Worm (Caenorhabditis elegans) whole organism, young adult: ENCODE results near the gene acr-2.
A peak's percentile ranks its signal among the peaks of the same experiment; 100 is the strongest.

Experiments
- B0035.1 ChIP-seq: sonication (generic microtip); optimal IDR thresholded peaks from 2 replicates; lab custom pipeline; 2016; ENCODE audit warnings: missing genetic modification characterization, mild to moderate bottlenecking, missing compliant biosample characterization, missing genotype, missing genetic modification reagents
- C06A6.2 ChIP-seq: fragments of 200-800 bp; sonication (Bioruptor generic); conservative IDR thresholded peaks from 2 replicates; pipeline ENCODE4 v1.3.6; 2022; ENCODE audit warnings: missing genetic modification characterization, missing compliant biosample characterization
- F10E7.11 ChIP-seq: sonication (generic microtip); optimal IDR thresholded peaks from 2 replicates; lab custom pipeline; 2017; ENCODE audit warnings: mild to moderate bottlenecking, missing genetic modification characterization, moderate library complexity, missing compliant biosample characterization
- F49E8.2 ChIP-seq: sonication (generic microtip); optimal IDR thresholded peaks from 3 replicates; lab custom pipeline; 2017; ENCODE audit warnings: missing genetic modification characterization, mild to moderate bottlenecking, missing compliant biosample characterization, antibody characterized with exemption, moderate library complexity; ENCODE audit not compliant: insufficient read depth
- F57A8.1 ChIP-seq: fragments of 200-800 bp; sonication (Bioruptor generic); optimal IDR thresholded peaks from 2 replicates; lab custom pipeline; 2018; ENCODE audit warnings: mild to moderate bottlenecking, missing genetic modification characterization, moderate library complexity, missing compliant biosample characterization
- T07F8.4 ChIP-seq: sonication (generic microtip); optimal IDR thresholded peaks from 2 replicates; lab custom pipeline; 2016; ENCODE audit warnings: mild to moderate bottlenecking, missing genetic modification characterization, moderate library complexity, missing compliant biosample characterization
- T26A5.8 ChIP-seq: sonication (generic microtip); optimal IDR thresholded peaks from 2 replicates; lab custom pipeline; 2016; ENCODE audit warnings: missing genetic modification characterization, missing compliant biosample characterization
- Y67H2A.10 ChIP-seq: fragments of 200-800 bp; sonication (Bioruptor generic); conservative IDR thresholded peaks from 2 replicates; pipeline ENCODE4 v1.3.6; 2022; ENCODE audit warnings: missing genetic modification reagents, missing genetic modification characterization, missing compliant biosample characterization
- Y79H2A.3 ChIP-seq: fragments of 200-800 bp; sonication (Bioruptor generic); conservative IDR thresholded peaks from 2 replicates; pipeline ENCODE4 v1.3.6; 2022; ENCODE audit warnings: missing genetic modification reagents, missing genetic modification characterization, missing compliant biosample characterization
- Y95B8A.8 ChIP-seq: fragments of 200-800 bp; sonication (Bioruptor generic); IDR thresholded peaks from 2 replicates; pipeline ENCODE4 v1.3.6; 2022; ENCODE audit warnings: missing genetic modification reagents, missing genetic modification characterization, missing compliant biosample characterization
- ama-1 ChIP-seq, 3 experiments: fragments of 150-350 bp in 1 of 3; sonication (generic microtip) in 2 of 3; optimal IDR thresholded peaks; 2 replicates each; lab custom pipeline; 2014 to 2018; ENCODE audit warnings: missing biosample characterization in 2 of 3, missing genetic modification characterization in 2 of 3, missing genetic modification reagents in 2 of 3
- atf-7 ChIP-seq: sonication (generic microtip); optimal IDR thresholded peaks from 2 replicates; lab custom pipeline; 2017; ENCODE audit warnings: mild to moderate bottlenecking, missing genetic modification characterization, missing compliant biosample characterization
- bed-1 ChIP-seq: fragments of 200-800 bp; sonication (Bioruptor generic); IDR thresholded peaks from 2 replicates; pipeline ENCODE4 v1.3.6; 2022; ENCODE audit warnings: missing genetic modification reagents, missing genetic modification characterization, missing compliant biosample characterization
- ccch-3 ChIP-seq: fragments of 200-800 bp; sonication (Bioruptor generic); optimal IDR thresholded peaks from 2 replicates; lab custom pipeline; 2018; ENCODE audit warnings: mild to moderate bottlenecking, missing genetic modification characterization, missing compliant biosample characterization
- ceh-100 ChIP-seq: fragments of 200-800 bp; sonication (Bioruptor generic); IDR thresholded peaks from 2 replicates; pipeline ENCODE4 v1.3.6; 2022; ENCODE audit warnings: missing genetic modification reagents, missing genetic modification characterization, missing compliant biosample characterization
- ceh-27 ChIP-seq: fragments of 200-800 bp; sonication (Bioruptor generic); optimal IDR thresholded peaks from 2 replicates; lab custom pipeline; 2018; ENCODE audit warnings: mild to moderate bottlenecking, missing genetic modification characterization, moderate library complexity, missing compliant biosample characterization
- ceh-40 ChIP-seq: fragments of 200-800 bp; sonication (Bioruptor generic); IDR thresholded peaks from 2 replicates; pipeline ENCODE4 v1.3.6; 2022; ENCODE audit warnings: missing genetic modification characterization, missing compliant biosample characterization
- ceh-58 ChIP-seq: fragments of 200-800 bp; sonication (Bioruptor generic); IDR thresholded peaks from 2 replicates; pipeline ENCODE4 v1.3.6; 2022; ENCODE audit warnings: missing genetic modification characterization, missing compliant biosample characterization
- ceh-79 ChIP-seq: sonication (generic microtip); optimal IDR thresholded peaks from 2 replicates; lab custom pipeline; 2017; ENCODE audit warnings: mild to moderate bottlenecking, missing genetic modification characterization, missing compliant biosample characterization
- ceh-91 ChIP-seq: fragments of 200-800 bp; sonication (Bioruptor generic); IDR thresholded peaks from 2 replicates; pipeline ENCODE4 v1.3.6; 2022; ENCODE audit warnings: missing genetic modification reagents, missing genetic modification characterization, missing compliant biosample characterization
- die-1 ChIP-seq: sonication (generic microtip); optimal IDR thresholded peaks from 2 replicates; lab custom pipeline; 2016; ENCODE audit warnings: missing genotype, mild to moderate bottlenecking, missing genetic modification characterization, missing compliant biosample characterization
- egl-44 ChIP-seq: fragments of 200-800 bp; sonication (Bioruptor generic); IDR thresholded peaks from 2 replicates; pipeline ENCODE4 v1.3.6; 2022; ENCODE audit warnings: missing genetic modification reagents, missing genetic modification characterization, missing compliant biosample characterization
- gei-17 ChIP-seq: fragments of 200-800 bp; sonication (Bioruptor generic); optimal IDR thresholded peaks from 2 replicates; lab custom pipeline; 2018; ENCODE audit warnings: mild to moderate bottlenecking, missing genetic modification characterization, missing compliant biosample characterization
- him-1 ChIP-seq: sonication (generic microtip); optimal IDR thresholded peaks from 2 replicates; lab custom pipeline; 2016; ENCODE audit warnings: missing genotype, missing genetic modification reagents, missing genetic modification characterization, missing compliant biosample characterization
- hsf-1 ChIP-seq: fragments of 200-800 bp; sonication (Bioruptor generic); IDR thresholded peaks from 2 replicates; pipeline ENCODE4 v1.3.6; 2022; ENCODE audit warnings: missing genetic modification reagents, missing genetic modification characterization, missing compliant biosample characterization
- lag-1 ChIP-seq: fragments of 200-800 bp; sonication (Bioruptor generic); IDR thresholded peaks from 2 replicates; pipeline ENCODE4 v1.3.6; 2022; ENCODE audit warnings: missing genetic modification reagents, missing genetic modification characterization, missing compliant biosample characterization
- let-526 ChIP-seq: fragments of 200-800 bp; sonication (Bioruptor generic); IDR thresholded peaks from 2 replicates; pipeline ENCODE4 v1.3.6; 2022; ENCODE audit warnings: missing genetic modification reagents, missing genetic modification characterization, missing compliant biosample characterization
- let-607 ChIP-seq, 2 experiments: fragments of 200-800 bp in 1 of 2; sonication (Bioruptor generic) in 1 of 2; sonication (generic microtip) in 1 of 2; optimal IDR thresholded peaks; 2 replicates each; lab custom pipeline; 2016 to 2018; ENCODE audit warnings: mild to moderate bottlenecking in 2 of 2, missing compliant biosample characterization in 2 of 2, missing genetic modification characterization in 2 of 2, moderate library complexity in 2 of 2, missing genotype in 1 of 2
- lin-26 ChIP-seq: fragments of 200-800 bp; sonication (Bioruptor generic); IDR thresholded peaks from 2 replicates; pipeline ENCODE4 v1.3.6; 2022; ENCODE audit warnings: missing genetic modification reagents, missing genetic modification characterization, missing compliant biosample characterization
- lin-40 ChIP-seq: sonication (generic microtip); optimal IDR thresholded peaks from 2 replicates; lab custom pipeline; 2016; ENCODE audit warnings: missing genetic modification characterization, mild to moderate bottlenecking, missing compliant biosample characterization, missing genotype, missing genetic modification reagents
- lin-54 ChIP-seq: fragments of 200-800 bp; sonication (Bioruptor generic); optimal IDR thresholded peaks from 2 replicates; lab custom pipeline; 2018; ENCODE audit warnings: mild to moderate bottlenecking, missing genetic modification characterization, missing compliant biosample characterization
- lir-1 ChIP-seq: fragments of 200-800 bp; sonication (Bioruptor generic); conservative IDR thresholded peaks from 2 replicates; pipeline ENCODE4 v1.3.6; 2022; ENCODE audit warnings: missing genetic modification reagents, missing genetic modification characterization, missing compliant biosample characterization
- lsl-1 ChIP-seq: fragments of 200-800 bp; sonication (Bioruptor generic); optimal IDR thresholded peaks from 2 replicates; lab custom pipeline; 2018; ENCODE audit warnings: mild to moderate bottlenecking, missing genetic modification characterization, moderate library complexity, missing compliant biosample characterization
- madf-3 ChIP-seq: fragments of 200-800 bp; sonication (Bioruptor generic); IDR thresholded peaks from 2 replicates; pipeline ENCODE4 v1.3.6; 2022; ENCODE audit warnings: missing genetic modification reagents, missing genetic modification characterization, missing compliant biosample characterization
- madf-6 ChIP-seq: fragments of 200-800 bp; sonication (Bioruptor generic); IDR thresholded peaks from 2 replicates; pipeline ENCODE4 v1.3.6; 2022; ENCODE audit warnings: missing genetic modification reagents, missing genetic modification characterization, missing compliant biosample characterization
- madf-8 ChIP-seq: fragments of 200-800 bp; sonication (Bioruptor generic); conservative IDR thresholded peaks from 2 replicates; pipeline ENCODE4 v1.3.6; 2022; ENCODE audit warnings: missing genetic modification reagents, missing genetic modification characterization, missing compliant biosample characterization
- mel-28 ChIP-seq: sonication (generic microtip); optimal IDR thresholded peaks from 2 replicates; lab custom pipeline; 2016; ENCODE audit warnings: borderline replicate concordance, mild to moderate bottlenecking, missing genetic modification characterization, missing compliant biosample characterization
- mxl-1 ChIP-seq: sonication (generic microtip); optimal IDR thresholded peaks from 2 replicates; lab custom pipeline; 2016; ENCODE audit warnings: missing genetic modification characterization, missing compliant biosample characterization
- nfya-2 ChIP-seq: fragments of 200-800 bp; sonication (Bioruptor generic); IDR thresholded peaks from 2 replicates; pipeline ENCODE4 v1.3.6; 2022; ENCODE audit warnings: missing genetic modification reagents, missing genetic modification characterization, missing compliant biosample characterization
- nhr-80 ChIP-seq: sonication (generic microtip); optimal IDR thresholded peaks from 2 replicates; lab custom pipeline; 2016; ENCODE audit warnings: missing genetic modification characterization, missing compliant biosample characterization
- nhr-90 ChIP-seq: sonication (generic microtip); optimal IDR thresholded peaks from 2 replicates; lab custom pipeline; 2016; ENCODE audit warnings: missing genotype, mild to moderate bottlenecking, missing genetic modification characterization, missing compliant biosample characterization
- pbrm-1 ChIP-seq: fragments of 200-800 bp; sonication (Bioruptor generic); IDR thresholded peaks from 2 replicates; pipeline ENCODE4 v1.3.6; 2022; ENCODE audit warnings: missing genetic modification reagents, missing genetic modification characterization, missing compliant biosample characterization
- pha-4 ChIP-seq: fragments of 150-350 bp; sonication (generic microtip); optimal IDR thresholded peaks from 2 replicates; lab custom pipeline; 2014; ENCODE audit warnings: missing biosample characterization, missing genetic modification reagents, missing genetic modification characterization
- rpc-1 ChIP-seq, 2 experiments: fragments of 150-350 bp in 1 of 2; sonication (generic microtip) in 1 of 2; optimal IDR thresholded peaks; 2 replicates each; lab custom pipeline; 2014 to 2018; ENCODE audit warnings: missing biosample characterization in 1 of 2, missing genetic modification characterization in 1 of 2, missing genetic modification reagents in 1 of 2, missing genotype in 1 of 2
- sdz-38 ChIP-seq: sonication (generic microtip); optimal IDR thresholded peaks from 2 replicates; lab custom pipeline; 2016; ENCODE audit warnings: missing genotype, missing genetic modification characterization, missing compliant biosample characterization
- tbx-9 ChIP-seq: sonication (generic microtip); optimal IDR thresholded peaks from 2 replicates; lab custom pipeline; 2016; ENCODE audit warnings: borderline replicate concordance, missing genetic modification characterization, inconsistent platforms, missing compliant biosample characterization
- ztf-18 ChIP-seq: sonication (generic microtip); optimal IDR thresholded peaks from 2 replicates; lab custom pipeline; 2016; ENCODE audit warnings: missing genotype, mild to moderate bottlenecking, missing genetic modification characterization, missing compliant biosample characterization

acr-2 gene

ce11 chrX:6749124-6749822, 46.9 kb downstream of the acr-2 start (continued):
- TF ChIP-seq ztf-18 (no peak), lir-1 (GFP tag; lab: Robert Waterston, UW) (peak; percentile 74), Y67H2A.10 (no peak), lsl-1 (GFP tag; lab: Kevin White, UChicago) (no peak), T26A5.8 (tag; lab: Kevin White, UChicago) (no peak), tbx-9 (tag; lab: Kevin White, UChicago) (no peak), ceh-100 (no peak), mxl-1 (tag; lab: Kevin White, UChicago) (no peak), pbrm-1 (peak; percentile 45; the same call in 1 of the 2 replicates), bed-1 (no peak), F49E8.2 (tag; lab: Kevin White, UChicago) (no peak), die-1 (tag; lab: Kevin White, UChicago) (peak; percentile 63), B0035.1 (tag; lab: Kevin White, UChicago) (no peak), ceh-79 (tag; lab: Kevin White, UChicago) (no peak), nhr-90 (peak; percentile 73), hsf-1 (GFP tag; lab: Robert Waterston, UW) (no peak), pha-4 (tag; lab: Kevin White, UChicago) (no peak), atf-7 (peak; percentile 79), nfya-2 (no peak), Y79H2A.3 (GFP tag; lab: Robert Waterston, UW) (0 out of 2 replicates have a peak, but pooled peaks have one; percentile 46), ceh-27 (GFP tag; lab: Kevin White, UChicago) (no peak), mel-28 (no peak), ceh-40 (GFP tag; lab: Robert Waterston, UW) (no peak), F10E7.11 (tag; lab: Kevin White, UChicago) (no peak), lin-40 (tag; lab: Kevin White, UChicago) (peak; percentile 81), lin-54 (GFP tag; lab: Kevin White, UChicago) (peak; percentile 30), lag-1 (GFP tag; lab: Robert Waterston, UW) (no peak), egl-44 (GFP tag; lab: Robert Waterston, UW) (peak; percentile 86), madf-3 (no peak), Y95B8A.8 (GFP tag; lab: Robert Waterston, UW) (0 out of 2 replicates have a peak, but pooled peaks have one; percentile 47), ama-1 (optimal IDR thresholded peaks at IDR 0.05; lab: Kevin White, UChicago) (peak; percentile 32), ama-1 (GFP tag; optimal IDR thresholded peaks at IDR 0.05; lab: Kevin White, UChicago) (no peak), F57A8.1 (GFP tag; lab: Kevin White, UChicago) (no peak), ceh-91 (GFP tag; lab: Robert Waterston, UW) (no peak), T07F8.4 (tag; lab: Kevin White, UChicago) (no peak), C06A6.2 (peak; percentile 78; the same call in 1 of the 2 replicates), him-1 (tag; lab: Kevin White, UChicago) (no peak), rpc-1 (optimal IDR thresholded peaks at IDR 0.05; lab: Kevin White, UChicago) (no peak), rpc-1 (tag; optimal IDR thresholded peaks at IDR 0.05; lab: Kevin White, UChicago) (no peak), ccch-3 (GFP tag; lab: Kevin White, UChicago) (no peak), let-607 (tag; optimal IDR thresholded peaks at IDR 0.05; lab: Kevin White, UChicago) (peak; percentile 13 to 82), madf-8 (GFP tag; lab: Robert Waterston, UW) (no peak), let-526 (GFP tag; lab: Robert Waterston, UW) (peak; percentile 74; the same call in 1 of the 2 replicates), gei-17 (GFP tag; lab: Kevin White, UChicago) (peak; percentile 25), ceh-58 (GFP tag; lab: Robert Waterston, UW) (no peak), nhr-80 (peak; percentile 84), madf-6 (GFP tag; lab: Robert Waterston, UW) (no peak), sdz-38 (tag; lab: Kevin White, UChicago) (no peak), lin-26 (GFP tag; lab: Robert Waterston, UW) (0 out of 2 replicates have a peak, but pooled peaks have one; percentile 24)
